Fruit fly (Drosophila melanogaster): ENCODE measurements around the gene Mnt.

The Mnt gene

DNA sequence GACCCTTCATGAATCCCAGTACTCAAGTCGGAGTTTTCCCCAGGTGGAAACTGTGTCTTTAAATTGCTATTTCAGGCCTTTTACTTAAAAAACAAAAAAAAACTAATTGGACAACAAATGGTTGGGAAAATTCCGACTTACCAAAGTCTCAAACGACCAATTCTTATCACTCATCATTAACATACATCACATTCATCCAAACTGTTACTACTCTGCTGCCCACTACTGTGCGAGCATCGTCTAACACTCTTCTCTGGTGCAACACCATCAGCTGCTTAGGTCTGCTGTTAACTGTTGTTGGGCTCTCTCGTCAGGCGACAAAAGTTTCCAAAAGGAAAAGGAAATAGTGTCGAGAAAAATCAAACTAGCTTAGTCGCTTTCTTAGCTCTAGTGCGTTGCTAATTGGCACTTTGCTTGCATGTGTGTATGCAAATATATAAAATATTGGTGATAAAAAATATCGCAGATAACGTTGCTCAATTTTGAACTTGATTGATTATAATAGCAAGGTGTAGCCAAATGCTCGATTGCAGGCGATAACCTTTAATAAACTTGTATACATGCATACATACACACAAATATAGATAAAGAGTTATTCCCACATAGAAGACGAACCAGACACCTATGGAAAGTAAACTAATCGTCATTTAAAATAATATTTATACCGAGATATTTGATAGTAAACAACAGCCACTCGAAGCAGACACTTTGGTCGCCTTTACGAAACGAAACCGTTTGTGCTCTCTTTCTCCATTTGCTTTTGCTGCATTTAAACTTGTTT lies 22.6 kb downstream of the Mnt start:
- TF ChIP-seq h (GFP tag; optimal IDR thresholded peaks at IDR 0.05) (peak; percentile 63), jim (GFP tag; optimal IDR thresholded peaks at IDR 0.05) (no peak), woc (GFP tag; optimal IDR thresholded peaks at IDR 0.05) (peak; percentile 66), Vsx2 (GFP tag; optimal IDR thresholded peaks at IDR 0.05; ENCODE audit: partially characterized antibody) (no peak), Hr78 (GFP tag; optimal IDR thresholded peaks at IDR 0.05) (no peak), fru (GFP tag; optimal IDR thresholded peaks at IDR 0.05) (peak; percentile 82), psq (GFP tag; optimal IDR thresholded peaks at IDR 0.05) (peak; percentile 60), Sp1 (GFP tag; optimal IDR thresholded peaks at IDR 0.05) (peak; percentile 68), foxo (GFP tag; optimal IDR thresholded peaks at IDR 0.05) (peak in 1 of 2 experiments; percentile 74), Dif (GFP tag; optimal IDR thresholded peaks at IDR 0.05; ENCODE audit: partially characterized antibody) (no peak), CG32264 (GFP tag; optimal IDR thresholded peaks at IDR 0.05) (no peak), CG9705 (GFP tag; optimal IDR thresholded peaks at IDR 0.05) (peak; percentile 39), sv (GFP tag; optimal IDR thresholded peaks at IDR 0.05) (peak; percentile 32), HLH106 (tag; optimal IDR thresholded peaks at IDR 0.05) (peak; percentile 68), Myc (optimal IDR thresholded peaks at IDR 0.05) (no peak), ey (GFP tag; optimal IDR thresholded peaks at IDR 0.05) (peak; percentile 72), dmrt93B (GFP tag; optimal IDR thresholded peaks at IDR 0.05) (peak; percentile 60), lola (GFP tag; optimal IDR thresholded peaks at IDR 0.05) (no peak), rgr (GFP tag; optimal IDR thresholded peaks at IDR 0.05) (peak; percentile 75), OdsH (GFP tag; optimal IDR thresholded peaks at IDR 0.05) (peak; percentile 38), br (GFP tag; optimal IDR thresholded peaks at IDR 0.05) (peak; percentile 55)

dm6 chrX:3694770-3695145 lies 23.2 kb downstream of the Mnt start:
- TF ChIP-seq dsf (GFP tag; optimal IDR thresholded peaks at IDR 0.05; ENCODE audit: borderline replicate concordance) (no peak), Dif (GFP tag; optimal IDR thresholded peaks at IDR 0.05; ENCODE audit: partially characterized antibody) (peak; percentile 79), br (GFP tag; optimal IDR thresholded peaks at IDR 0.05) (no peak), tai (GFP tag; optimal IDR thresholded peaks at IDR 0.05) (no peak), pan (optimal IDR thresholded peaks at IDR 0.05) (no peak), Sp1 (GFP tag; optimal IDR thresholded peaks at IDR 0.05) (no peak), foxo (GFP tag; optimal IDR thresholded peaks at IDR 0.05) (no peak), usp (GFP tag; optimal IDR thresholded peaks at IDR 0.05) (no peak), brk (GFP tag; optimal IDR thresholded peaks at IDR 0.05) (no peak), CrebA (GFP tag; optimal IDR thresholded peaks at IDR 0.05; ENCODE audit: borderline replicate concordance) (peak; percentile 72), Hnf4 (GFP tag; optimal IDR thresholded peaks at IDR 0.05) (no peak), dl (GFP tag; optimal IDR thresholded peaks at IDR 0.05; ENCODE audit: insufficient read depth in 1 of 2, partially characterized antibody in 2 of 2) (peak; percentile 48 to 74), Dfd (GFP tag; optimal IDR thresholded peaks at IDR 0.05) (no peak), Mio (GFP tag; optimal IDR thresholded peaks at IDR 0.05) (no peak), Abd-B (GFP tag; optimal IDR thresholded peaks at IDR 0.05) (no peak), OdsH (GFP tag; optimal IDR thresholded peaks at IDR 0.05) (no peak), ey (GFP tag; optimal IDR thresholded peaks at IDR 0.05) (no peak), lola (GFP tag; optimal IDR thresholded peaks at IDR 0.05) (no peak), Myc (optimal IDR thresholded peaks at IDR 0.05) (no peak), Rel (GFP tag; optimal IDR thresholded peaks at IDR 0.05) (no peak), Rel (tag; optimal IDR thresholded peaks at IDR 0.05) (no peak)

DNA sequence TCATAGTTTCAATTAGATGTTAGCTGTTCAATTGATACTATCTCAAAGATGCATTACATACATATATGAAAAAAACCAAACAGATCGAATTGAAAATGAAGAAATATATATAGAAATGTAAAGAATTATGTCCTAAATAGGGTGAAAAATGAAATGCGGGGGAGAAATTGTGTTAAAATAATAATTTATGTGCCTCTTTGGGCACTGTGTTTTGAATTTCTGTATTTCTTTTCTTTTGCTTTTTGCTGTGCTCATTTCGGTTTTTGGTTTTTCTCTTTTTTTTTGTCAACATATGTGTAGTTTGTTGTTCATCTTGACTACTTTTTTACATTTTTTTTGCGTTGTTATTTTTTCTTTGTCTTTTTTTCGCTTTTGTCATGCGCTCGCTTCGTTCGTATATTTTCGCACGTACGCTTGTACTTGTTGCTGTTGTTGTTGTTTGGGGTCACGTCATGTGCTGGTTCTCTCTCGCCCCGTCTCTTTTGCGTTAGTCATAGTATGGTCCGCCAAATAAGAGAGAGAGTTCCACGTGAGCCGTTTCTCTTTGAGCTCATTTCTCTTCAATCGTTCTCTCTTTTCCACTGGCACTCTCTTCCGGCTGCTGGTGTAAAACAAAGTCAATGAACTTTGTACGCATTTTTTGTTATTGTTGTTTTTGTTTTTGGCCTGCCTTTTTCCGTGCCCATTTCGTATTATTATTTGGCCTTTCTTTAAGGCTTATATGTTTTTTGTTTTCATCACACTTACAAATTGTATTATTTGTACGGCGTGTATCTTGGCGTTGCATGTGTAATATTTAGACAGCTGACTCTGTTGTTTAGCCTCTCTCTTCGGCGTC lies 23.8 kb downstream of the Mnt start:
- TF ChIP-seq Jra (GFP tag; optimal IDR thresholded peaks at IDR 0.05): no peak
- TF ChIP-seq lola (GFP tag; optimal IDR thresholded peaks at IDR 0.05): no peak
- TF ChIP-seq Hnf4 (GFP tag; optimal IDR thresholded peaks at IDR 0.05): peak; percentile 64
- peak; percentile 24 for TF ChIP-seq woc (GFP tag; optimal IDR thresholded peaks at IDR 0.05)
- no peak for TF ChIP-seq Abd-B (GFP tag; optimal IDR thresholded peaks at IDR 0.05)
- peak; percentile 44 for TF ChIP-seq br (GFP tag; optimal IDR thresholded peaks at IDR 0.05)
- TF ChIP-seq pan (optimal IDR thresholded peaks at IDR 0.05): no peak
- no peak for TF ChIP-seq N (GFP tag; optimal IDR thresholded peaks at IDR 0.05)
- no peak for TF ChIP-seq usp (GFP tag; optimal IDR thresholded peaks at IDR 0.05)
- peak; percentile 76 for TF ChIP-seq fru (GFP tag; optimal IDR thresholded peaks at IDR 0.05)
- TF ChIP-seq CrebA (GFP tag; optimal IDR thresholded peaks at IDR 0.05; ENCODE audit: borderline replicate concordance): peak; percentile 81
- TF ChIP-seq Myc (optimal IDR thresholded peaks at IDR 0.05): no peak
- no peak for TF ChIP-seq jim (GFP tag; optimal IDR thresholded peaks at IDR 0.05)
- TF ChIP-seq psq (GFP tag; optimal IDR thresholded peaks at IDR 0.05): peak; percentile 86
- TF ChIP-seq dmrt93B (GFP tag; optimal IDR thresholded peaks at IDR 0.05): no peak
- TF ChIP-seq h (GFP tag; optimal IDR thresholded peaks at IDR 0.05): peak; percentile 53
- peak; percentile 35 for TF ChIP-seq Hr83 (GFP tag; optimal IDR thresholded peaks at IDR 0.05; ENCODE audit: poor library complexity, severe bottlenecking)
- no peak for TF ChIP-seq Vsx2 (GFP tag; optimal IDR thresholded peaks at IDR 0.05; ENCODE audit: partially characterized antibody)
- TF ChIP-seq dl (GFP tag; optimal IDR thresholded peaks at IDR 0.05; ENCODE audit: insufficient read depth in 1 of 2, partially characterized antibody in 2 of 2): peak; percentile 46 to 86
- TF ChIP-seq HLH106 (tag; optimal IDR thresholded peaks at IDR 0.05): peak; percentile 79
- TF ChIP-seq OdsH (GFP tag; optimal IDR thresholded peaks at IDR 0.05): peak; percentile 77
- TF ChIP-seq rgr (GFP tag; optimal IDR thresholded peaks at IDR 0.05): peak; percentile 83
- peak; percentile 86 for TF ChIP-seq Dif (GFP tag; optimal IDR thresholded peaks at IDR 0.05; ENCODE audit: partially characterized antibody)
- TF ChIP-seq GATAd (GFP tag; optimal IDR thresholded peaks at IDR 0.05): no peak
- TF ChIP-seq CG32264 (GFP tag; optimal IDR thresholded peaks at IDR 0.05): no peak
- TF ChIP-seq dsf (GFP tag; optimal IDR thresholded peaks at IDR 0.05; ENCODE audit: borderline replicate concordance): no peak
- no peak for TF ChIP-seq Dfd (GFP tag; optimal IDR thresholded peaks at IDR 0.05)
- no peak for TF ChIP-seq Mio (GFP tag; optimal IDR thresholded peaks at IDR 0.05)
- no peak for TF ChIP-seq Rel (GFP tag; optimal IDR thresholded peaks at IDR 0.05)
- peak; percentile 20 for TF ChIP-seq Rel (tag; optimal IDR thresholded peaks at IDR 0.05)
- no peak for TF ChIP-seq tai (GFP tag; optimal IDR thresholded peaks at IDR 0.05)
